Fruit fly (Drosophila melanogaster) whole organism, wandering third instar larva: ENCODE measurements around the gene Nubpl.

Experiments used
- Abd-B ChIP-seq: fragments of >200 bp; optimal IDR thresholded peaks from 2 replicates; lab custom pipeline; 2017; ENCODE audit warnings: missing biosample characterization, missing genetic modification characterization
- CG32264 ChIP-seq: fragments of 200-800 bp; sonication (Bioruptor generic); optimal IDR thresholded peaks from 2 replicates; lab custom pipeline; 2016; ENCODE audit warnings: missing biosample characterization, missing genetic modification characterization
- CG9705 ChIP-seq: fragments of 200-800 bp; sonication (Bioruptor generic); optimal IDR thresholded peaks from 2 replicates; lab custom pipeline; 2018; ENCODE audit warnings: missing biosample characterization, mild to moderate bottlenecking, missing genetic modification characterization
- CrebA ChIP-seq: fragments of 200-800 bp; sonication (Bioruptor generic); optimal IDR thresholded peaks from 2 replicates; lab custom pipeline; 2016; ENCODE audit warnings: missing biosample characterization, mild to moderate bottlenecking, missing genetic modification characterization, borderline replicate concordance
- Dif ChIP-seq: fragments of 200-275, 200-300 bp; sonication (Bioruptor generic); optimal IDR thresholded peaks from 2 replicates; lab custom pipeline; 2018; ENCODE audit warnings: missing biosample characterization, missing genetic modification characterization; ENCODE audit not compliant: partially characterized antibody
- GATAd ChIP-seq: sonication (Bioruptor generic); optimal IDR thresholded peaks from 2 replicates; lab custom pipeline; 2016; ENCODE audit warnings: missing biosample characterization, missing genetic modification characterization
- HLH106 ChIP-seq: fragments of 200-800 bp; optimal IDR thresholded peaks from 3 replicates; lab custom pipeline; 2019; ENCODE audit warnings: missing biosample characterization, mild to moderate bottlenecking, missing genetic modification characterization, moderate library complexity
- Hnf4 ChIP-seq: fragments of 200-800 bp; sonication (Bioruptor generic); optimal IDR thresholded peaks from 2 replicates; lab custom pipeline; 2016; ENCODE audit warnings: missing biosample characterization, mild to moderate bottlenecking, missing genetic modification characterization
- Hr78 ChIP-seq: fragments of >200 bp; optimal IDR thresholded peaks from 2 replicates; lab custom pipeline; 2017; ENCODE audit warnings: missing biosample characterization, missing genetic modification characterization
- Hr83 ChIP-seq: fragments of 200-300 bp; sonication (Bioruptor generic); optimal IDR thresholded peaks from 2 replicates; lab custom pipeline; 2016; ENCODE audit warnings: missing biosample characterization, mild to moderate bottlenecking, missing genetic modification characterization, moderate library complexity; ENCODE audit not compliant: poor library complexity, severe bottlenecking
- Jra ChIP-seq: sonication (Bioruptor generic); optimal IDR thresholded peaks from 2 replicates; lab custom pipeline; 2016; ENCODE audit warnings: missing biosample characterization, missing genetic modification characterization
- Myc ChIP-seq: fragments of >200 bp; optimal IDR thresholded peaks from 2 replicates; lab custom pipeline; 2017
- N ChIP-seq: fragments of >200 bp; optimal IDR thresholded peaks from 2 replicates; lab custom pipeline; 2018; ENCODE audit warnings: missing biosample characterization, missing external identifiers, missing genetic modification characterization
- OdsH ChIP-seq: fragments of 200-800 bp; sonication (Bioruptor generic); optimal IDR thresholded peaks from 2 replicates; lab custom pipeline; 2016; ENCODE audit warnings: missing biosample characterization, mild to moderate bottlenecking, missing genetic modification characterization
- Rel ChIP-seq, 2 experiments: fragments of 200-800 bp; sonication (Bioruptor generic) in 1 of 2; optimal IDR thresholded peaks; 2 replicates in 1 of 2; 3 replicates in 1 of 2; lab custom pipeline; 2016 to 2019; ENCODE audit warnings: mild to moderate bottlenecking in 2 of 2, missing biosample characterization in 2 of 2, missing genetic modification characterization in 2 of 2, moderate library complexity in 1 of 2
- Vsx2 ChIP-seq: fragments of 200-300, 225-300 bp; sonication (Bioruptor generic); optimal IDR thresholded peaks from 2 replicates; lab custom pipeline; 2018; ENCODE audit warnings: missing biosample characterization, missing genetic modification characterization; ENCODE audit not compliant: partially characterized antibody
- br ChIP-seq: fragments of 200-800 bp; sonication (Bioruptor generic); optimal IDR thresholded peaks from 2 replicates; lab custom pipeline; 2016; ENCODE audit warnings: missing biosample characterization, missing genetic modification characterization
- brk ChIP-seq: fragments of 200-800 bp; sonication (Bioruptor generic); optimal IDR thresholded peaks from 2 replicates; lab custom pipeline; 2016; ENCODE audit warnings: missing biosample characterization, mild to moderate bottlenecking, missing genetic modification characterization
- dmrt93B ChIP-seq: fragments of 200-800 bp; sonication (Bioruptor generic); optimal IDR thresholded peaks from 2 replicates; lab custom pipeline; 2018; ENCODE audit warnings: missing biosample characterization, mild to moderate bottlenecking, missing genetic modification characterization
- ey ChIP-seq: fragments of 200-800 bp; sonication (Bioruptor generic); optimal IDR thresholded peaks from 2 replicates; lab custom pipeline; 2016; ENCODE audit warnings: missing biosample characterization, missing genetic modification characterization
- foxo ChIP-seq, 2 experiments: fragments of 200-800 bp; sonication (Bioruptor generic); optimal IDR thresholded peaks; 2 replicates in 1 of 2; 3 replicates in 1 of 2; lab custom pipeline; 2016 to 2017; ENCODE audit warnings: missing biosample characterization in 2 of 2, missing genetic modification characterization in 2 of 2
- fru ChIP-seq: fragments of 200-800 bp; sonication (Bioruptor generic); optimal IDR thresholded peaks from 3 replicates; lab custom pipeline; 2016; ENCODE audit warnings: missing biosample characterization, mild to moderate bottlenecking, missing genetic modification characterization
- h ChIP-seq: fragments of 200-800 bp; sonication (Bioruptor generic); optimal IDR thresholded peaks from 3 replicates; lab custom pipeline; 2016; ENCODE audit warnings: missing biosample characterization, mild to moderate bottlenecking, missing genetic modification characterization
- jim ChIP-seq: fragments of 175-275, 200-325 bp; sonication (Bioruptor generic); optimal IDR thresholded peaks from 2 replicates; lab custom pipeline; 2016; ENCODE audit warnings: missing biosample characterization, mild to moderate bottlenecking, missing genetic modification characterization
- lola ChIP-seq: fragments of >200 bp; optimal IDR thresholded peaks from 2 replicates; lab custom pipeline; 2017; ENCODE audit warnings: missing biosample characterization, missing genetic modification characterization
- pan ChIP-seq: fragments of >200 bp; optimal IDR thresholded peaks from 2 replicates; lab custom pipeline; 2017
- psq ChIP-seq: fragments of 200-800 bp; sonication (Bioruptor generic); optimal IDR thresholded peaks from 3 replicates; lab custom pipeline; 2017; ENCODE audit warnings: missing biosample characterization, mild to moderate bottlenecking, missing genetic modification characterization, moderate library complexity
- rgr ChIP-seq: fragments of 200-800 bp; sonication (Bioruptor generic); optimal IDR thresholded peaks from 3 replicates; lab custom pipeline; 2016; ENCODE audit warnings: missing biosample characterization, mild to moderate bottlenecking, missing genetic modification characterization
- tai ChIP-seq: sonication (Bioruptor generic); optimal IDR thresholded peaks from 2 replicates; lab custom pipeline; 2016; ENCODE audit warnings: missing biosample characterization, missing genetic modification characterization
- woc ChIP-seq: sonication (Bioruptor generic); optimal IDR thresholded peaks from 2 replicates; lab custom pipeline; 2016; ENCODE audit warnings: missing biosample characterization, mild to moderate bottlenecking, missing genetic modification characterization

Gene Nubpl

dm6 chr2L:22249570-22250274, 10.0 kb downstream of the Nubpl start, which contains the start of gene Tif-IA:
Tif-IA (plus strand) TSS chr2L:22249876.
- TF ChIP-seq brk (GFP tag; lab: Kevin White, UChicago) (no peak), dmrt93B (GFP tag; lab: Kevin White, UChicago) (no peak), N (GFP tag; lab: Kevin White, UChicago) (peak; percentile 29), Hr78 (no peak), woc (GFP tag; lab: Kevin White, UChicago) (peak; percentile 31), h (GFP tag; lab: Kevin White, UChicago) (no peak), Myc (lab: Kevin White, UChicago) (peak; percentile 24), lola (GFP tag; lab: Kevin White, UChicago) (no peak), rgr (GFP tag; lab: Kevin White, UChicago) (no peak)

- TF ChIP-seq ey, result no peak
- TF ChIP-seq Hr78, result no peak
- no peak for TF ChIP-seq Jra (GFP tag; lab: Kevin White, UChicago)
- TF ChIP-seq foxo (GFP tag; optimal IDR thresholded peaks at IDR 0.05; lab: Kevin White, UChicago), result no peak
- TF ChIP-seq brk (GFP tag; lab: Kevin White, UChicago), result no peak
- no peak for TF ChIP-seq lola (GFP tag; lab: Kevin White, UChicago)
- TF ChIP-seq Hnf4 (GFP tag; lab: Kevin White, UChicago), result no peak
- no peak for TF ChIP-seq Dif (GFP tag; lab: Kevin White, UChicago)
These were observed 21.3 kb downstream of the Nubpl start for dm6 chr2L:22261047-22261446.

- TF ChIP-seq CrebA (GFP tag; lab: Kevin White, UChicago), result no peak
- no peak for TF ChIP-seq CG9705
- TF ChIP-seq dmrt93B (GFP tag; lab: Kevin White, UChicago), result no peak
- no peak for TF ChIP-seq br (GFP tag; lab: Kevin White, UChicago)
- TF ChIP-seq GATAd (GFP tag; lab: Kevin White, UChicago), result no peak
- no peak for TF ChIP-seq psq (GFP tag; lab: Kevin White, UChicago)
- no peak for TF ChIP-seq ey
- TF ChIP-seq N (GFP tag; lab: Kevin White, UChicago), result no peak
- no peak for TF ChIP-seq Abd-B (GFP tag; lab: Kevin White, UChicago)
- TF ChIP-seq fru (GFP tag; lab: Kevin White, UChicago), result no peak
- no peak for TF ChIP-seq HLH106 (tag; lab: Kevin White, UChicago)
- no peak for TF ChIP-seq foxo (GFP tag; optimal IDR thresholded peaks at IDR 0.05; lab: Kevin White, UChicago)
- no peak for TF ChIP-seq CG32264 (GFP tag; lab: Kevin White, UChicago)
- TF ChIP-seq Jra (GFP tag; lab: Kevin White, UChicago), result no peak
- no peak for TF ChIP-seq Rel (GFP tag; optimal IDR thresholded peaks at IDR 0.05; lab: Kevin White, UChicago)
- no peak for TF ChIP-seq Rel (tag; optimal IDR thresholded peaks at IDR 0.05; lab: Kevin White, UChicago)
- no peak for TF ChIP-seq Hnf4 (GFP tag; lab: Kevin White, UChicago)
- no peak for TF ChIP-seq woc (GFP tag; lab: Kevin White, UChicago)
- TF ChIP-seq Vsx2, result no peak
These were observed 42.2 kb downstream of the Nubpl start for dm6 chr2L:22281900-22282299.

dm6 chr2L:22292777-22293176, 53.1 kb downstream of the Nubpl start:
- TF ChIP-seq lola (GFP tag; lab: Kevin White, UChicago) (no peak), rgr (GFP tag; lab: Kevin White, UChicago) (no peak), jim (no peak), pan (no peak), OdsH (no peak), Jra (GFP tag; lab: Kevin White, UChicago) (no peak), CG32264 (GFP tag; lab: Kevin White, UChicago) (no peak), tai (GFP tag; lab: Kevin White, UChicago) (no peak), h (GFP tag; lab: Kevin White, UChicago) (no peak), Hr83 (GFP tag; lab: Kevin White, UChicago) (no peak)
